Fruit fly (Drosophila melanogaster): ENCODE data around the gene CG7065.

CG7065 gene

dm6 chrX:9120828-9121754, 21.2 kb upstream of the CG7065 start:
- no peak for TF ChIP-seq CG11617 (GFP tag; optimal IDR thresholded peaks at IDR 0.05)
- TF ChIP-seq bab1 (GFP tag; optimal IDR thresholded peaks at IDR 0.05), result peak; percentile 17
- TF ChIP-seq pad (GFP tag; optimal IDR thresholded peaks at IDR 0.05), result no peak
- no peak for TF ChIP-seq Clk (GFP tag; optimal IDR thresholded peaks at IDR 0.05)
- TF ChIP-seq CG14711 (tag; optimal IDR thresholded peaks at IDR 0.05), result peak; percentile 32

- TF ChIP-seq bab1 (GFP tag; optimal IDR thresholded peaks at IDR 0.05) (no peak), ovo (GFP tag; optimal IDR thresholded peaks at IDR 0.05) (no peak), CG7045 (GFP tag; optimal IDR thresholded peaks at IDR 0.05) (no peak), CG14711 (tag; optimal IDR thresholded peaks at IDR 0.05) (no peak), toe (GFP tag; optimal IDR thresholded peaks at IDR 0.05) (no peak), pad (GFP tag; optimal IDR thresholded peaks at IDR 0.05) (no peak), Hr96 (GFP tag; optimal IDR thresholded peaks at IDR 0.05) (no peak), CG33017 (tag; optimal IDR thresholded peaks at IDR 0.05) (no peak), CG1620 (GFP tag; optimal IDR thresholded peaks at IDR 0.05) (no peak)
These were observed 19.8 kb upstream of the CG7065 start for dm6 chrX:9122492-9122891.

- no peak for TF ChIP-seq cnc (optimal IDR thresholded peaks at IDR 0.05)
- no peak for TF ChIP-seq kay (GFP tag; ENCODE audit: borderline replicate concordance)
- no peak for TF ChIP-seq CG1620 (GFP tag; optimal IDR thresholded peaks at IDR 0.05)
- TF ChIP-seq tj (GFP tag; optimal IDR thresholded peaks at IDR 0.05), result no peak
- no peak for TF ChIP-seq toe (GFP tag; optimal IDR thresholded peaks at IDR 0.05)
- TF ChIP-seq CG11617 (GFP tag; optimal IDR thresholded peaks at IDR 0.05), result no peak
These were observed 14.9 kb upstream of the CG7065 start for dm6 chrX:9127264-9128011.

dm6 chrX:9128012-9128280, 14.3 kb upstream of the CG7065 start:
- no peak for TF ChIP-seq CG5204 (GFP tag; optimal IDR thresholded peaks at IDR 0.05)
- TF ChIP-seq bab1 (GFP tag; optimal IDR thresholded peaks at IDR 0.05), result no peak
- no peak for TF ChIP-seq CG33017 (tag; optimal IDR thresholded peaks at IDR 0.05)
- TF ChIP-seq Crg-1 (GFP tag; optimal IDR thresholded peaks at IDR 0.05), result no peak
- no peak for TF ChIP-seq Clk (GFP tag; optimal IDR thresholded peaks at IDR 0.05)
- TF ChIP-seq CG11617 (GFP tag; optimal IDR thresholded peaks at IDR 0.05), result no peak

dm6 chrX:9129436-9129835, 12.9 kb upstream of the CG7065 start:
- TF ChIP-seq CG1620 (GFP tag; optimal IDR thresholded peaks at IDR 0.05), result no peak
- TF ChIP-seq CG5204 (GFP tag; optimal IDR thresholded peaks at IDR 0.05), result no peak
- TF ChIP-seq CG11617 (GFP tag; optimal IDR thresholded peaks at IDR 0.05), result no peak
- TF ChIP-seq Clk (GFP tag; optimal IDR thresholded peaks at IDR 0.05), result no peak
- no peak for TF ChIP-seq CG14711 (tag; optimal IDR thresholded peaks at IDR 0.05)
- TF ChIP-seq Hr96 (GFP tag; optimal IDR thresholded peaks at IDR 0.05), result no peak
- no peak for TF ChIP-seq cic (GFP tag; optimal IDR thresholded peaks at IDR 0.05)
- no peak for TF ChIP-seq CG12768 (GFP tag; optimal IDR thresholded peaks at IDR 0.05)
- TF ChIP-seq toe (GFP tag; optimal IDR thresholded peaks at IDR 0.05), result no peak
- TF ChIP-seq CG7045 (GFP tag; optimal IDR thresholded peaks at IDR 0.05), result no peak
- TF ChIP-seq cnc (optimal IDR thresholded peaks at IDR 0.05), result no peak
- no peak for TF ChIP-seq tj (GFP tag; optimal IDR thresholded peaks at IDR 0.05)
- no peak for TF ChIP-seq pad (GFP tag; optimal IDR thresholded peaks at IDR 0.05)
- TF ChIP-seq ovo (GFP tag; optimal IDR thresholded peaks at IDR 0.05), result no peak
- no peak for TF ChIP-seq CG7101 (tag; optimal IDR thresholded peaks at IDR 0.05)
- no peak for TF ChIP-seq bab1 (GFP tag; optimal IDR thresholded peaks at IDR 0.05)
- no peak for TF ChIP-seq kay (GFP tag; ENCODE audit: borderline replicate concordance)
- TF ChIP-seq Mnt (GFP tag; optimal IDR thresholded peaks at IDR 0.05), result no peak
- no peak for TF ChIP-seq CG33017 (tag; optimal IDR thresholded peaks at IDR 0.05)
- no peak for TF ChIP-seq Crg-1 (GFP tag; optimal IDR thresholded peaks at IDR 0.05)

dm6 chrX:9130243-9130642, 12.1 kb upstream of the CG7065 start:
- no peak for TF ChIP-seq cnc (optimal IDR thresholded peaks at IDR 0.05)
- TF ChIP-seq bab1 (GFP tag; optimal IDR thresholded peaks at IDR 0.05), result no peak
- no peak for TF ChIP-seq Hr96 (GFP tag; optimal IDR thresholded peaks at IDR 0.05)
- TF ChIP-seq Mnt (GFP tag; optimal IDR thresholded peaks at IDR 0.05), result no peak
- no peak for TF ChIP-seq tj (GFP tag; optimal IDR thresholded peaks at IDR 0.05)
- TF ChIP-seq CG33017 (tag; optimal IDR thresholded peaks at IDR 0.05), result no peak
- TF ChIP-seq CG7045 (GFP tag; optimal IDR thresholded peaks at IDR 0.05), result no peak
- TF ChIP-seq pad (GFP tag; optimal IDR thresholded peaks at IDR 0.05), result no peak
- TF ChIP-seq CG5204 (GFP tag; optimal IDR thresholded peaks at IDR 0.05), result no peak
- no peak for TF ChIP-seq CG7101 (tag; optimal IDR thresholded peaks at IDR 0.05)
- no peak for TF ChIP-seq Clk (GFP tag; optimal IDR thresholded peaks at IDR 0.05)
- no peak for TF ChIP-seq Crg-1 (GFP tag; optimal IDR thresholded peaks at IDR 0.05)
- TF ChIP-seq cic (GFP tag; optimal IDR thresholded peaks at IDR 0.05), result no peak

dm6 chrX:9131523-9131922, 10.8 kb upstream of the CG7065 start:
- no peak for TF ChIP-seq cnc (optimal IDR thresholded peaks at IDR 0.05)
- TF ChIP-seq toe (GFP tag; optimal IDR thresholded peaks at IDR 0.05), result no peak
- TF ChIP-seq pad (GFP tag; optimal IDR thresholded peaks at IDR 0.05), result no peak
- TF ChIP-seq bab1 (GFP tag; optimal IDR thresholded peaks at IDR 0.05), result no peak
- no peak for TF ChIP-seq Mnt (GFP tag; optimal IDR thresholded peaks at IDR 0.05)
- TF ChIP-seq CG11617 (GFP tag; optimal IDR thresholded peaks at IDR 0.05), result no peak
- no peak for TF ChIP-seq tj (GFP tag; optimal IDR thresholded peaks at IDR 0.05)
- TF ChIP-seq ovo (GFP tag; optimal IDR thresholded peaks at IDR 0.05), result no peak
- no peak for TF ChIP-seq Clk (GFP tag; optimal IDR thresholded peaks at IDR 0.05)
- no peak for TF ChIP-seq CG7101 (tag; optimal IDR thresholded peaks at IDR 0.05)
- no peak for TF ChIP-seq CG7045 (GFP tag; optimal IDR thresholded peaks at IDR 0.05)
- TF ChIP-seq CG12768 (GFP tag; optimal IDR thresholded peaks at IDR 0.05), result no peak
- TF ChIP-seq CG5204 (GFP tag; optimal IDR thresholded peaks at IDR 0.05), result no peak
- TF ChIP-seq kay (GFP tag; ENCODE audit: borderline replicate concordance), result no peak
- no peak for TF ChIP-seq CG14711 (tag; optimal IDR thresholded peaks at IDR 0.05)
- TF ChIP-seq Crg-1 (GFP tag; optimal IDR thresholded peaks at IDR 0.05), result no peak
